Worm (Caenorhabditis elegans) whole organism, early embryonic: Measurements from ENCODE around the gene ZK813.4.

Source experiments
- B0310.2 ChIP-seq: sonication (generic microtip); optimal IDR thresholded peaks from 2 replicates; lab custom pipeline; 2016; ENCODE audit warnings: mild to moderate bottlenecking, missing genetic modification characterization, missing compliant biosample characterization
- aly-1 ChIP-seq: sonication (generic microtip); optimal IDR thresholded peaks from 2 replicates; lab custom pipeline; 2016; ENCODE audit warnings: missing genetic modification characterization, missing compliant biosample characterization
- ama-1 ChIP-seq: fragments of 150-350 bp; optimal IDR thresholded peaks from 2 replicates; lab custom pipeline; 2014
- flt-1 ChIP-seq: fragments of 200-800 bp; sonication (Bioruptor generic); IDR thresholded peaks from 2 replicates; pipeline ENCODE4 v1.3.6; 2022; ENCODE audit warnings: missing genetic modification characterization, missing compliant biosample characterization
- hmg-4 ChIP-seq: fragments of 200-800 bp; sonication (Bioruptor generic); optimal IDR thresholded peaks from 2 replicates; lab custom pipeline; 2018; ENCODE audit warnings: mild to moderate bottlenecking, missing genetic modification characterization, missing compliant biosample characterization
- hnd-1 ChIP-seq: sonication (generic microtip); optimal IDR thresholded peaks from 2 replicates; lab custom pipeline; 2016; ENCODE audit warnings: missing genetic modification characterization, missing compliant biosample characterization
- scrt-1 ChIP-seq: fragments of 200-800 bp; sonication (Bioruptor generic); IDR thresholded peaks from 2 replicates; pipeline ENCODE4 v1.3.6; 2022; ENCODE audit warnings: missing genetic modification characterization, missing compliant biosample characterization

- TF ChIP-seq hmg-4 (no peak), B0310.2 (tag; lab: Kevin White, UChicago) (no peak), aly-1 (tag; lab: Kevin White, UChicago) (no peak), scrt-1 (GFP tag; lab: Robert Waterston, UW) (no peak), hnd-1 (tag; lab: Kevin White, UChicago) (no peak), ama-1 (lab: Kevin White, UChicago) (no peak), flt-1 (GFP tag; lab: Robert Waterston, UW) (no peak)
These were observed 25.6 kb upstream of the ZK813.4 start for ce11 chrX:3455561-3455960.
